Worm (Caenorhabditis elegans) whole organism, L2 larva: ENCODE data around the gene C13F10.1.
A peak's percentile ranks its signal among the peaks of the same experiment; 100 is the strongest.

Experiments
- C34F6.9 ChIP-seq: fragments of 150-350 bp; optimal IDR thresholded peaks from 2 replicates; lab custom pipeline; 2014; ENCODE audit warnings: missing biosample characterization, missing genetic modification characterization
- F13H6.1 ChIP-seq: sonication (generic microtip); optimal IDR thresholded peaks from 2 replicates; lab custom pipeline; 2016; ENCODE audit warnings: missing genetic modification characterization, missing compliant biosample characterization
- Y55F3AM.14 ChIP-seq: fragments of 200-800 bp; sonication (Bioruptor generic); optimal IDR thresholded peaks from 2 replicates; lab custom pipeline; 2018; ENCODE audit warnings: mild to moderate bottlenecking, missing genetic modification characterization, missing compliant biosample characterization
- blmp-1 ChIP-seq: sonication (generic microtip); optimal IDR thresholded peaks from 2 replicates; lab custom pipeline; 2017; ENCODE audit warnings: missing genetic modification characterization, mild to moderate bottlenecking, missing compliant biosample characterization, antibody characterized with exemption, moderate library complexity; ENCODE audit not compliant: insufficient read depth
- ceh-16 ChIP-seq: fragments of 150-350 bp; optimal IDR thresholded peaks from 2 replicates; lab custom pipeline; 2014; ENCODE audit warnings: missing biosample characterization, missing genetic modification characterization
- ceh-82 ChIP-seq: fragments of 150-350 bp; optimal IDR thresholded peaks from 2 replicates; lab custom pipeline; 2014; ENCODE audit warnings: missing biosample characterization, missing genetic modification characterization
- egl-27 ChIP-seq: sonication (generic microtip); optimal IDR thresholded peaks from 3 replicates; lab custom pipeline; 2017; ENCODE audit warnings: missing biosample characterization, missing genetic modification reagents, missing genetic modification characterization
- elt-3 ChIP-seq: sonication (generic microtip); optimal IDR thresholded peaks from 2 replicates; lab custom pipeline; 2017; ENCODE audit warnings: missing biosample characterization, missing genetic modification characterization
- fos-1 ChIP-seq: fragments of 150-350 bp; optimal IDR thresholded peaks from 2 replicates; lab custom pipeline; 2014; ENCODE audit warnings: missing biosample characterization, missing genetic modification characterization
- gmeb-1 ChIP-seq: fragments of 150-350 bp; optimal IDR thresholded peaks from 2 replicates; lab custom pipeline; 2014; ENCODE audit warnings: missing biosample characterization, missing genetic modification characterization
- lin-11 ChIP-seq: fragments of 150-350 bp; sonication (generic microtip); optimal IDR thresholded peaks from 2 replicates; lab custom pipeline; 2014; ENCODE audit warnings: missing biosample characterization, missing genetic modification characterization, inconsistent platforms, mixed read lengths
- lin-13 ChIP-seq: fragments of 150-350 bp; optimal IDR thresholded peaks from 2 replicates; lab custom pipeline; 2014; ENCODE audit warnings: missing biosample characterization, missing genetic modification reagents, missing genetic modification characterization
- lin-39 ChIP-seq: fragments of 150-350 bp; optimal IDR thresholded peaks from 2 replicates; lab custom pipeline; 2014; ENCODE audit warnings: missing biosample characterization, missing genetic modification reagents, missing genetic modification characterization
- lsy-2 ChIP-seq, 2 experiments: fragments of 150-350 bp in 1 of 2; sonication (generic microtip) in 1 of 2; optimal IDR thresholded peaks; 2 replicates each; lab custom pipeline; 2014 to 2017; ENCODE audit warnings: missing biosample characterization in 2 of 2, missing genetic modification characterization in 2 of 2
- mab-5 ChIP-seq: fragments of 150-350 bp; optimal IDR thresholded peaks from 2 replicates; lab custom pipeline; 2014; ENCODE audit warnings: missing biosample characterization, missing genetic modification characterization
- mbf-1 ChIP-seq: sonication (generic microtip); optimal IDR thresholded peaks from 2 replicates; lab custom pipeline; 2017; ENCODE audit warnings: missing biosample characterization, missing genetic modification characterization
- nhr-10 ChIP-seq: sonication (generic microtip); optimal IDR thresholded peaks from 2 replicates; lab custom pipeline; 2017; ENCODE audit warnings: missing biosample characterization, missing genetic modification characterization
- nhr-129 ChIP-seq: fragments of 150-350 bp; optimal IDR thresholded peaks from 2 replicates; lab custom pipeline; 2014; ENCODE audit warnings: missing biosample characterization, missing genetic modification characterization
- nhr-237 ChIP-seq: fragments of 150-350 bp; optimal IDR thresholded peaks from 2 replicates; lab custom pipeline; 2014; ENCODE audit warnings: missing biosample characterization, missing genetic modification characterization
- nhr-25 ChIP-seq: fragments of 150-350 bp; sonication (generic microtip); optimal IDR thresholded peaks from 3 replicates; lab custom pipeline; 2014; ENCODE audit warnings: missing biosample characterization, missing genetic modification characterization
- nhr-6 ChIP-seq: fragments of 150-350 bp; optimal IDR thresholded peaks from 2 replicates; lab custom pipeline; 2014; ENCODE audit warnings: missing biosample characterization, missing genetic modification characterization
- nhr-77 ChIP-seq: fragments of 150-350 bp; optimal IDR thresholded peaks from 2 replicates; lab custom pipeline; 2014; ENCODE audit warnings: missing biosample characterization, missing genetic modification characterization
- sem-4 ChIP-seq: fragments of 150-350 bp; optimal IDR thresholded peaks from 2 replicates; lab custom pipeline; 2014; ENCODE audit warnings: missing biosample characterization, missing genetic modification reagents, missing genetic modification characterization
- skn-1 ChIP-seq: sonication (generic microtip); optimal IDR thresholded peaks from 2 replicates; lab custom pipeline; 2017; ENCODE audit warnings: missing biosample characterization, missing genetic modification characterization
- sma-3 ChIP-seq: sonication (generic microtip); optimal IDR thresholded peaks from 2 replicates; lab custom pipeline; 2016; ENCODE audit warnings: missing genetic modification reagents, missing genetic modification characterization, missing compliant biosample characterization
- sma-9 ChIP-seq, 2 experiments: fragments of 150-350 bp in 1 of 2; sonication (generic microtip) in 1 of 2; optimal IDR thresholded peaks; 2 replicates each; lab custom pipeline; 2014 to 2016; ENCODE audit warnings: missing genetic modification characterization in 2 of 2, mild to moderate bottlenecking in 1 of 2, missing biosample characterization in 1 of 2, missing compliant biosample characterization in 1 of 2, missing genetic modification reagents in 1 of 2, moderate library complexity in 1 of 2
- snpc-4 ChIP-seq: fragments of 150-350 bp; optimal IDR thresholded peaks from 2 replicates; lab custom pipeline; 2014; ENCODE audit warnings: missing biosample characterization, missing genetic modification characterization
- unc-39 ChIP-seq: fragments of 150-350 bp; optimal IDR thresholded peaks from 2 replicates; lab custom pipeline; 2014; ENCODE audit warnings: missing biosample characterization, missing genetic modification characterization
- unc-55 ChIP-seq: fragments of 150-350 bp; sonication (generic microtip); optimal IDR thresholded peaks from 3 replicates; lab custom pipeline; 2014; ENCODE audit warnings: missing biosample characterization, missing genetic modification reagents, missing genetic modification characterization
- unc-62 ChIP-seq: fragments of 150-350 bp; optimal IDR thresholded peaks from 2 replicates; lab custom pipeline; 2014; ENCODE audit warnings: missing biosample characterization, missing genetic modification reagents, missing genetic modification characterization
- zag-1 ChIP-seq: fragments of 150-350 bp; optimal IDR thresholded peaks from 2 replicates; lab custom pipeline; 2014; ENCODE audit warnings: missing biosample characterization, missing genetic modification characterization
- ztf-1 ChIP-seq: fragments of 200-800 bp; sonication (Bioruptor generic); conservative IDR thresholded peaks from 2 replicates; pipeline ENCODE4 v1.3.6; 2022; ENCODE audit warnings: missing genetic modification characterization, missing compliant biosample characterization
- ztf-4 ChIP-seq: fragments of 150-350 bp; optimal IDR thresholded peaks from 2 replicates; lab custom pipeline; 2014; ENCODE audit warnings: missing biosample characterization, missing genetic modification characterization

C13F10.1 gene

DNA sequence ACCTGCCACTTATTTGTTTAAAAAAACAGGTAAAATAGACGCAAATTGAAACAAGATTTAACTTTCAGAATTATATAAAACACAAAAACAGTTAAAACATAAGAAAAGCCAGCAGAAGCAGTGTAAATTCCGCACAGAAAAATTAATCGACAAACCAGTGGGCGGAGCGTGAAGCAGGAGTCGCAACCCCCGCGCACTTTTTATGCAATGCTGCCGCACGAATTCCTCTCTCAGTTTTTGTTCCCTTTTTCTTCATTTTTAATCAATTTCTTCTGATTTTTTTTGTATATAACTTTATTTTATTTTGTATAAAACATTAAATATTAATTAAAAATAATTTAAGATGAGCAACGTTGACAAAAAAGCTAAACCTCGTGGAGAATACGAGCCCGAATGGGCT, 7.0 kb downstream of the C13F10.1 start, which contains the start of the genes gei-6 and krr-1:
Gene gei-6, minus strand, starts transcription at position 2 of the 400 bp plus-strand sequence.
Gene krr-1, plus strand, starts transcription at position 344 of the 400 bp plus-strand sequence.
- TF ChIP-seq F13H6.1 (tag; lab: Kevin White, UChicago) (peak; percentile 46), lsy-2 (tag; optimal IDR thresholded peaks at IDR 0.05; lab: Kevin White, UChicago) (peak in 1 of 2 experiments; percentile 54), nhr-25 (no peak), nhr-6 (tag; lab: Kevin White, UChicago) (no peak), lin-11 (tag; lab: Kevin White, UChicago) (peak; percentile 59), ceh-16 (tag; lab: Kevin White, UChicago) (no peak), lin-13 (GFP tag; lab: Kevin White, UChicago) (peak; percentile 10), egl-27 (no peak), Y55F3AM.14 (GFP tag; lab: Kevin White, UChicago) (no peak), sem-4 (tag; lab: Kevin White, UChicago) (peak; percentile 52), ztf-4 (tag; lab: Kevin White, UChicago) (no peak), nhr-10 (tag; lab: Kevin White, UChicago) (no peak), sma-3 (peak; percentile 43), fos-1 (tag; lab: Kevin White, UChicago) (peak; percentile 15), unc-55 (GFP tag; lab: Kevin White, UChicago) (peak; percentile 79), C34F6.9 (peak; percentile 29), gmeb-1 (tag; lab: Kevin White, UChicago) (peak; percentile 75), ceh-82 (tag; lab: Kevin White, UChicago) (no peak), mab-5 (tag; lab: Kevin White, UChicago) (peak; percentile 49), nhr-129 (tag; lab: Kevin White, UChicago) (peak; percentile 16), elt-3 (tag; lab: Kevin White, UChicago) (no peak), sma-9 (GFP tag; optimal IDR thresholded peaks at IDR 0.05; lab: Kevin White, UChicago) (peak; percentile 47), sma-9 (tag; optimal IDR thresholded peaks at IDR 0.05; lab: Kevin White, UChicago) (no peak)

DNA sequence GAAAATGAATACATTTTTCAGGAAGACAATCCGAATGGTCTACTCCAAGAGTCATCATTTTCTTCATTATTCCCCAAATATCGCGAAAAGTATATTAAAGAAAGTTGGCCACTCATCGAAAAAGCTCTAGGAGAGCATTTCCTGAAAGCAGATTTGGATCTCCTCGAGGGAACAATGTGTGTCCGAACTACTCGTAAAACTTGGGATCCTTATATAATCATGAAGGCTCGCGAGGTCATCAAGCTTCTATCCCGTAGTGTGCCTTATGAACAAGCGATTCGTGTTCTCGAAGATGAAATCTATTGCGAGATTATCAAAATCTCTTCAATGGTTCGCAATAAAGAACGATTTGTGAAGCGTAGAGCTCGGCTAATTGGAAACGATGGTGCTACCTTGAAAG, 7.6 kb downstream of the C13F10.1 start:
- TF ChIP-seq nhr-6 (tag; lab: Kevin White, UChicago) (no peak), skn-1 (tag; lab: Kevin White, UChicago) (no peak), lin-39 (tag; lab: Kevin White, UChicago) (no peak), ztf-1 (GFP tag; lab: Robert Waterston, UW) (no peak)

DNA sequence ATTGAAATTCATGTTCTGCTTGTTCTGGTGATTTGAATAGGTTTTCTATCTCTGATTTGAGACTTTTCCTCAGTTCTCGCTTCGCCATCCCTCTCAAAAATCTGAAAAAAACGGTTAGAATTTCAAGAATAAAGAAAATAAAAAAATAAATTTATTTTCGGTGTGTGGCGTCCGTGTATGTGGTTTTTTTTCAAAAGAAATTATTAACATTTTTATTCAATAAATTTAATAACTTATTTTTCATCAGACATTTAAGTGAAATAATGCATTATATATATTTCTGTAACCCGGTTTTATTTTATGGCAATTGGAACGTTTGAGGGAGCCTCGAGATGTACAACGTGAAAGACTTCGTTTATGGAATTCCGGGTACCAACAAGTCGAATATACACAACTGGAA, 10.8 kb downstream of the C13F10.1 start, which contains the start of gene C05C8.5:
Gene C05C8.5, minus strand, starts transcription at position 101 of the 400 bp plus-strand sequence.
- TF ChIP-seq unc-62 (GFP tag; lab: Kevin White, UChicago) (no peak), nhr-129 (tag; lab: Kevin White, UChicago) (no peak), sma-9 (GFP tag; optimal IDR thresholded peaks at IDR 0.05; lab: Kevin White, UChicago) (no peak), sma-9 (tag; optimal IDR thresholded peaks at IDR 0.05; lab: Kevin White, UChicago) (no peak)

DNA sequence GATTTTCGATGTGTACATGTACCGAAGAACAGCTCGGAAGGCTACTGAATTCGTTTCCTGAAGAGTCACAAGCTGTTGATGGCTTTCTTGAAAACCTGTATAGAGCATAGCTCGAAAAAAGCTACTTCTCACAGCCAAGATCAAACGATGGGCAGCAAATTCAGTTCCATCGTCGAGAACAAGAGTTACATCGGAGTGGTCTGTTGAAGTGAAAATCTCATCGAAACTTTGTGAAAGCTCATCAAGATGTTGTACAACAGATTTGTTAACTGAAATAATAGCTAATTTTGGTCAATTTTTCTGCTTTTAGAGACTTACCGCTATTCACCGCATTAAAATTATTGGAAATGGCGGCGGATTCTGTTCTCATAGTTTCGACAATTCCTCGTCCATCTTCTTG, 12.8 kb downstream of the C13F10.1 start:
- TF ChIP-seq unc-39 (tag; lab: Kevin White, UChicago) (no peak), ceh-16 (tag; lab: Kevin White, UChicago) (no peak), nhr-237 (no peak)

DNA sequence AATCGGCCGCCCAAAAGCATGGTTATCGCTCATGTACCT, 13.0 kb downstream of the C13F10.1 start, which contains the start of gene hpo-9:
Gene hpo-9, minus strand, starts transcription at position 37 of the 39 bp plus-strand sequence.
- no peak for TF ChIP-seq ztf-1 (GFP tag; lab: Robert Waterston, UW)
- no peak for TF ChIP-seq skn-1 (tag; lab: Kevin White, UChicago)
- no peak for TF ChIP-seq gmeb-1 (tag; lab: Kevin White, UChicago)
- TF ChIP-seq mbf-1 (tag; lab: Kevin White, UChicago) = no peak
- no peak for TF ChIP-seq ceh-82 (tag; lab: Kevin White, UChicago)
- no peak for TF ChIP-seq nhr-6 (tag; lab: Kevin White, UChicago)
- no peak for TF ChIP-seq zag-1 (tag; lab: Kevin White, UChicago)
- no peak for TF ChIP-seq unc-62 (GFP tag; lab: Kevin White, UChicago)
- no peak for TF ChIP-seq lin-39 (tag; lab: Kevin White, UChicago)
- no peak for TF ChIP-seq ztf-4 (tag; lab: Kevin White, UChicago)
- no peak for TF ChIP-seq Y55F3AM.14 (GFP tag; lab: Kevin White, UChicago)
- TF ChIP-seq snpc-4 (tag; lab: Kevin White, UChicago) = no peak
- TF ChIP-seq nhr-77 (tag; lab: Kevin White, UChicago) = no peak
- no peak for TF ChIP-seq blmp-1 (tag; lab: Kevin White, UChicago)
- TF ChIP-seq, all 48 proteins: peak for 0
